Fruit fly (Drosophila melanogaster): ENCODE data around the gene CG12111.
A peak's percentile ranks its signal among the peaks of the same experiment; 100 is the strongest.

CG12111 gene

DNA sequence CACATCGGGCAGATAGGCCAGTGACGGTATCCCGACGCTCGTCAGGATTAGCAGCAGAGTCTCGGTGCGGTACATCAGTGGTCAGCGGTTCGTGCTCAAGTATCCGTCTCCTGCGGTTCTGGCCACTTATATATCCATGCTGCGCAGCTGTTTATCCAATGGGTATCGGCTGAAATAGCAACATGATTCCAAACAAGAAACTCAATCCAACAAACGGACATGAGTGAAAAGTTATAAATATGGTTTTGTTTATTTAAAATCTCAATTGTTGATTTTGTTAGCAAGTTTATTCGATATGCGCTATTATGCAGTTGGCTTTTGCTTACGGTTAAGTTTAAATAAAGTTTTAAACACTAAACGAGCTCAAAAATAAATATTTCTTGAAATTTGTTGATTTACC is at the start of gene CG12111:
TSS of gene CG12111 (minus strand) at position 101 of the 400 bp plus-strand sequence.
- TF ChIP-seq noc (tag; optimal IDR thresholded peaks at IDR 0.05), result no peak

DNA sequence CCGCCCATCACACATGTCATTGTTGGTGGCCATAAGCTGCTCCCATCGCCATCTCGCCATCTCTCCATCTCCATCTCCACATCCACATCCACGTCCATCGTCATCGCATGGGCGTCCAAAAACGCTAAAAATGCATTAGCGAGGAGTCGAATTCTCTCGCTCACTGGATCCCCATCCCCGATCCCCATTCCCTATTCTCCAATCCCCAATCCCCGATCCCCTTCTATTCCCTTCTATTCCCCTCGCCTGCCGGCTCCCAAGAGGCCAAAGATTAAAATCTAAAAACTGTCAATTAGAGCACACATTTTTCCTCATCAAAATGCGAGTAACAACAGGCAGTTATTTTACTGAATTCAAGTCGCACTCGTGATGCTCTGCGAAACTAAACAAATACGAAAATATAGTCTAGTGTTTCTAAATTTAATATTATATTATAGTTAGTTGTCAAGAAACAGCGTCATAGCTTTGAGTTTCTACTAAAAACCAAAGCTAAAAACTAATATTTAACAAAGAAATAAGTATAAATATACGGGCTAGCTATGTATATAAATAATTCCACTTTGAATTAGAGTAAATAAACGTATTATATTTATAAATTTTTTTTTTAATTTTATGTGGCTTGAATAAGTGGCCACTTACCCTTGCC is 46.2 kb upstream of the CG12111 start:
- no peak for TF ChIP-seq noc (tag; optimal IDR thresholded peaks at IDR 0.05)

DNA sequence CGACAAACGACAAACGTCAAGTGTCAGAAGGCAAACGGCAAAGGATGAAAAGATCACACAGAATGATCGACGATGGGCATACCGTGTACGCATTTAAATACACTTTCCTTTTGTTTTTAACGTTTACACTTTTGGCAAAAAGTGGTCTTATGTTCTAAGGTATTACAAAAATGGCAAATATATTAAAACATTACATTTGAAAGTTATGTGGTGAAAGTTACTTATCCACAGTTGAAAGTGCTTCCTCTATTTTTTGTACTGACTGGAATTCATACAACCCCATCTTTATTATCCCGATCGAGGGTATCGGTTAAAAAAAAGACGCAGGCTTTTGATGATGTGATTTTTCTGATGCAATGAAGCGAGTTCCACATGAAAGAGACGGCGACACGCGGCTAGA is 45.5 kb upstream of the CG12111 start:
- TF ChIP-seq noc (tag; optimal IDR thresholded peaks at IDR 0.05), result no peak

DNA sequence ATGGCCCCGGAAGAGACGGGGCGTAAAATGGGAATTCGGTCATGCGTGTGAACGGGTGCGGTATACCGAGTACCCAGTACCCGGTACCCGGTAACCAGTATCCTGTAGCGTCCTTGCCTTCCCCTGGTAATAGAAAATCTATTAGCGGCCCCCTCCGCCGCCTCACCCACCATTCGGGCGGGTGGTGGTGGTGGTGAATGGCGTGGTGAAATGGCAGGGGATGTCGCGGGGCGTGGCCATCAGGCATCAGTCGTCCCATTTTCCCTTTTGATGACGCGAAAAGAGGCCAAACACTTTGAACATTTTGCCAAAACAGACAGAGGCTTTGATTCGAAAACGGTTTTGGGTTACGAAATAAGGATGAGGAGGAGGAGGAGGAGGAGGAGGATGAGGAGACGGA is 37.2 kb upstream of the CG12111 start:
- no peak for TF ChIP-seq noc (tag; optimal IDR thresholded peaks at IDR 0.05)

DNA sequence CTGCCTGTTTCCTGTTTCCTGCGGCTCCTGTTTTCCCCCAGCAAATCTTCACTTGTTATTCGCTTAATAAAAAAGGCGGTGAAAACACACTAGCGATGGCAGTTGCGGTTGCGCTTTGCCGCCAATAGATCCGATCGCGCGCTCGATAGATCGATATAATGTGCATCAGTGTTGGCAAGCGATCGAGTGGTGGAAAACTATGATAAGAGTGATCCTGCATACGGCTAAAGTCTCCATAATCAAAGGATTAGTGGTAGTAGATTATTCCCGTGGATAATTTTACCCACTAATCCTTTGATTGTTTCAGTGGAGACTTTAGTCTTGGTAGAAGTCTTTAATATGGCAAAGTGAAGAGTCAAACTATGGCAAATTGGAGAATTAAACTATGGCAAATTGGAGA is 35.5 kb upstream of the CG12111 start, which contains the start of gene Caf1-180:
TSS of gene Caf1-180 (minus strand) at position 99 of the 400 bp plus-strand sequence.
- no peak for TF ChIP-seq noc (tag; optimal IDR thresholded peaks at IDR 0.05)

DNA sequence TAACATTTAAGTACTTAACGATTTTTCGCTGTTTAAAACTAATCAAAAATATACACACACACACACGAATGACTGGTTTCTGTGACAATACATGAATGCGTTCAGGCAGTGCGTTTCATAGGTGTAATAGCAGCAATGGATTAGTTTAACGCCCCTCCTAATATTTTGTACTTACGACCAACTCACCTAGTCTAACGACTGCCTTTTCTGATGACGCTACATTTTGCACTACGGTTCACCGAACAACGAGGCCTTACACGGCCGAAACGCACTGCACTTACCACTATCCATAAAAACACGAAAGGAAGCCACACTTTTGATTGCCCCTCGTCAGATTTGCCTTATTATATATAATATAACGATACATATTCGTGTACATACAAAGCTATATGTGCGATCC is 30.4 kb upstream of the CG12111 start:
- no peak for TF ChIP-seq noc (tag; optimal IDR thresholded peaks at IDR 0.05)

DNA sequence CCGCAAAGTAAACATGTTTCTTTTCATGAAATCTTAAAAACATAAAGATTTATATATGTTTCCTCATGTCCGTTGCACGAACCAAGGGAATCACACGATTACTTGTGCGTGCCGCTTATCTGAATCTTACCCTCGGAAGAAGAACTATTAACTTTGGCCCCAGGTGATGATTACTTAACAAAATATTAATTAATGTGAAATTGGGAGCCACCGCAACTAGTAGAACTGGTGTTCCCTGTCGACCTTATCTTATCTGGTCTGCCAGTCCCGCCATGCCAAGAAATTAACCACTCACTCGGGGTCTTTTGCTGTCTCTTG is 22.4 kb upstream of the CG12111 start:
- no peak for TF ChIP-seq noc (tag; optimal IDR thresholded peaks at IDR 0.05)

DNA sequence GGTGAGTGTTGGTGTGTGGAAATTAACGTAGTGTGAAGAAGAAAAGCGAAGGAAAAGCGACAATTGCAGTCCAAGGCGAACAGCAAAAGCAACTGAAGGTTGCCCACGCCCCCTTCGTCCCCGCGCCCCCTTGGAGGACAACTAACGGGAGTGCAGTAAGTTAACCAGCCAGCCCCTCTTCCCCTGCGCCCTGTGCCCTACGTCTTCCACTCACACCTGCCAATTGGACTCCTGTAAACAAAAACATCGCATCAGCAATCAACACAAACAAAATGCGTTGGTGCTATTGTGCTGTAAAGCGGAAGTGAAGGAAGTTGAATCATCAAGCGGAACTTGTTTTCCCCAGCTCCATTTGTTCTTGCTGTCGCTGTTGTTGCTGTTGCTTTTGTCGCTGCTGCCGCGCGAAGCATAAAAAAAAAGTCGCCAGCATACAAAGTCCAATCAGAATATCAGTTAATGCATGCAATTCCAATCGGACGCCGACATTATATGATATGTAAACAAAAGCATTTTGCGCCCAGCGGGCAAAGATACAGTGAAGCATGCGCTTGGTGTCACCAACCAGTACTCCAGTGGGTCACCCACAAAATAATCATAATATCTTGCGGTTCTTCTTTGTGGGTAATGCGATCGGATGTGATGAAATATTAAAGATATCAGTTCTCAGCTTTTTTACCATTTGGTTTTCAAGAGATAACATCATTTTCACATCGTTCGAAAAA is 21.9 kb upstream of the CG12111 start:
- no peak for TF ChIP-seq noc (tag; optimal IDR thresholded peaks at IDR 0.05)

DNA sequence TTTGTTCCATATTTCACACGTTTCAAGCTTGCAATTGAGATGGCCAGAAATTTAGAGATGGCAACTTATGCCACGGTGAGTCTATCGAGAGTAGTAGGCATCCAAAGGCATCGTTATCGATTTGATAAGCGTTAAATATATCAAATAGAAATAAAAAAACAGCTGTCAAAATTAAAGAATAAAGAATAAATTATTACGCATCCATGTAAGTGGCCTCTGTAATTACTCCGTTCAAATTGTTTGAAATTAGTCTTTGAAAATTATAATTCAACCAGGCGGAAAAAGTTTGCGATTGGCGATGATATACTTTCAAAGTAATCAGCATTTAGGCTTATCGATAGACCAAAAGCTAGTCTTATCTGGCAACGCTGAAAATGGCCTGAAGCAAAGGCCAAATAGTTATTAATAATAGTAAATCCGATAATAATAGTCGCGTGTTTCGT is 21.0 kb upstream of the CG12111 start, which contains the start of the genes CG12659 and Crag:
TSS of gene CG12659 (minus strand) at position 45 of the 443 bp plus-strand sequence.
TSS of gene Crag (plus strand) at position 347 of the 443 bp plus-strand sequence.
- TF ChIP-seq noc (tag; optimal IDR thresholded peaks at IDR 0.05), result no peak

DNA sequence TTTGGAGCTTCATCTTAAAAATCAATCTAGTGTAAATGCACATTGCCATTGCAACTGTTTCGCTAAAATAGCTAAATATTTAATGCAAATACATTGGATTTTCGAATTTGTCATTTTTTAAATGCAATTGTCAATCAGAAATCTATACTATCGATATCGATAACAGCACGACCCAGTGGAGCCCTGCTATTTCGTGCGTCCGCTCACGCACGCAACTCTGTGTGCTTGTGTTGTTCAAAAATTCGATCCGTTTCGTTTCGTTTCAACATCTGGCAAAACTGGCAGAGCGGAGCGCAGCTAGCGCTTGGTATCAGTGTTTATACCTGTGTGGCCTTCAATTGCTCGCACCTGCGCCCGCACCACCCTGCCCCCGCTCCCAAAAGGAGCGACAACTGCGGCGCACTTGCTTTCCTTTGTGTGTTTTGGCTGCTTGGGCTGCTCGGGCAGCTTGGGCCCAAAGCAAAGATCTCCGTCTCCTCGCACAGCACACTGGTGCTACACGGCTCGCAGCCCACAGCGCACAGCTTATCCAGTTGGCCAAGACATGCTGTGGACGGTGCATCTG is 17.9 kb upstream of the CG12111 start, which contains the start of gene CG12081:
TSS of gene CG12081 (plus strand) at position 205 of the 565 bp plus-strand sequence.
- no peak for TF ChIP-seq noc (tag; optimal IDR thresholded peaks at IDR 0.05)

DNA sequence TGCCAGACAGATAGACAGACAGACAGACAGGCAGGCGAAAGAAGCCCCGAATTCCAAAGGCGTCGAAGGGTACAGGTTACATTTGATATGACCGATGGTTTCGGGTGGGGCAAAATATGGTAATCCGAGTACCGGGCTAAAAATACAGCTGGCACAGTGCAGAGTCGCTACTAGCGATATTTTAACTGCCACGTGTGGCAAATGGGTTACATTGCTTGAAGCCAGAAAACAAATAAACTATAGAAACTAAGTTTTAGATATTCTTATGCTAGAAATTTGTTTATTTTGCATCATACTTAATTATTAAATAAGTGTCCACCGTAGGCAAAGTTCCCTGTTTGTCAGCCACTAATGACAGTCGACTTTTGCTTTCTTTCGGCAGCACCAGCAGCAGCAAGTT is 12.4 kb upstream of the CG12111 start:
- peak; percentile 36 for TF ChIP-seq noc (tag; optimal IDR thresholded peaks at IDR 0.05)

DNA sequence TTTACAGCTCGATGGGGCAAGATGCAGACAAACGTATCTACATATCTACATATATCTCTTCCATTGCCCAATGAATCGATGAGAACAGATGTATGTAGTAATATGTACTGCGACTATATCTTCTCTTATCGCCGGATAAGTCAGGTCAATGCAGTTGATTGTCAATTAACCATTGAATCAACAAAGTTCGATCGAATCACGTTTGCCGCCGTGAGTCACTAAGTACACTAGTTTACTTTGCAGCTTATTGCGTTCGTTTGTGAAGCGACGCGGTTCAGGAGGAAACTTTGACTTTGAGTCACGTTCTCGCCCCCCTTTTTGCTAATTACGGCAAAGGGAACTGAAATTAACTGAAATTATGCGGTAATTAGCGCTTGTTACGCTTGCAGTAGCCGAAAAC is 10.0 kb upstream of the CG12111 start:
- no peak for TF ChIP-seq noc (tag; optimal IDR thresholded peaks at IDR 0.05)

DNA sequence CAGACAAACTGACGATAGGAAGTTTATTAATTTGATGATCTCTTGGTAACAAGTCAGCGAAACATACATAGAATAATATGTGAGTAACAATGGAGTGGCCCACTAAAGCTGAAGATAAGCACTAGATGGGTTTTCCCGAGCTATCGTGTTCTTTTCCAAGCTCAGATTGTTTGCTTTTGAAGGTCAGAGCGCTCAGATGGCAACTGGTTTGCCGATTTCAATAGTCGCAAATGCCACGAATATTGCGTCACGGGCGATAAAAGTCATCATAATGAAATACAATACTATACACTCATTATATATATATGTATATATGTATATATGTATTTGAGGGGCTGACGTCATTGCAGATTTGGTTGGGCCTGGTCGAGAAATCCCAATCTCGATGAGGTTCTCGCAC is 9.1 kb upstream of the CG12111 start:
- no peak for TF ChIP-seq noc (tag; optimal IDR thresholded peaks at IDR 0.05)

DNA sequence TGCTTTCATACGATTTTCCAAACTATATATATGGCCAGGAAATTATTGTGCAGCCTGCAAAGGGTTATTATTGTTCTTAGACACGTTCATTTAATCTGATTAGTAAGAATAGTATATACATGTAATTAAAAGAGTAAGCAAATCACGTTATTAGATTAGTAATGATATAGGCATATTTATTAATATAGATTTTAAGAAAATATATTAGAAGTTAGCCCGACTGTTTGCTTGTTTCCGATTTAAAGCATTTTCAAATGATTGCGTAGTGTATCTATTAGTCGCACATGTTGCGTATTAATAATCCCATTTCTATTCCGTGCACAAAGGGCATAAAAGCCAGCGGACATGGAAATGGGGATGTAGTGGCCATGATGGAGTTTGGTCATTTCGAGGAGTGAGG is 8.3 kb upstream of the CG12111 start:
- TF ChIP-seq noc (tag; optimal IDR thresholded peaks at IDR 0.05), result no peak

DNA sequence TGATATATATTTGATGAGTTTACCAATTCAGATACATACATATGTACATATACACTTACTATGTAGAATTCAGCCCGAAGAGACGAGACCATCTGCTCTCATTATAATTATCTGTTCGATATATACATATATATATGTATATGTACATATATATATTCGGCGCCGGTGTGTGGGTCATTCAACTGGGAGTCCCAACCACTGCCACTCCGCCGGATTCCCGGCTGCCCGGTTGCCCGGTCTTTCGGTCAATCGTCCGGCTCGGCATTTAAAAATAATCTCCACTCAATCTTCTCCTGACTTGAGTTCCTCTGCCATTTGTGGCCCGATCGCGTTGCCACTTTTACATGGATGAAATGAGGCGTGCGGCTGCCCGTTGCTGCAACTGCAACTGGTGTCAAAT is 5.9 kb upstream of the CG12111 start:
- no peak for TF ChIP-seq noc (tag; optimal IDR thresholded peaks at IDR 0.05)

DNA sequence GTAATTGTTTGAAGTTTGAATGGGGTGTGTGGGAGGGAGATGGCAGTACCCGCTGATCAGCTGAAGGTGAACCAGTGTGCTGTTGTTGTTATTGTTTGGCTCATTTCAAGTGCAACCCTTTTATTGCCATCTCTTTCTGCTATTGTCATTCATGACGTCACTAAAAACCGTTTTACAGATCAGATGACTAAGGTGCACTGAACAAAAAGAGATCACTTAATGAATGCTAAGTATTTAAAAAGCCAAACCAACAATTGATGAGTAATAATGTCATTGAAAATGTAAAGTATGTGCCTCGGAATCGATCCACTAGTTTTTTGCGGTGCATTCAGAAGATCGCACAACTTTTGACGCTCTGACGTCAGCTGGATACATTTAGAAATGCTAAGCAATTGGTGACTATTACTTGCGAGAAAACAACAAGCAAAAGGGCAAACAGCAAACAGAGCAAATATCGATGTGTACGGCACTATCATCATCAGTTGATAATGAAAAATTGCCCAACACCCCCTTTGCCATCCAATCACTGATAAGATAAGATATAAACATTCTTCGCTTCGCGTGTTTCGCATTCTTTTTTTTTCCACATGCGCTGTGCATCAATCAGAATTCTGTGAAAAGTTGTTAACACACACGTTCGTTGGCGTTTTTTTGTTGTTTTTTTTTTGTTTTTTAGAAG is 4.1 kb upstream of the CG12111 start:
- no peak for TF ChIP-seq noc (tag; optimal IDR thresholded peaks at IDR 0.05)
